Worm (Caenorhabditis elegans) whole organism, midembryonic: ENCODE results near the gene cyp-25A3.
A peak's percentile ranks its signal among the peaks of the same experiment; 100 is the strongest.

Experiments
- T22C8.4 ChIP-seq: fragments of 200-800 bp; sonication (Bioruptor generic); IDR thresholded peaks from 2 replicates; pipeline ENCODE4 v1.3.6; 2022; ENCODE audit warnings: missing genetic modification characterization, missing compliant biosample characterization
- cog-1 ChIP-seq: sonication (generic microtip); optimal IDR thresholded peaks from 2 replicates; lab custom pipeline; 2016; ENCODE audit warnings: missing genetic modification characterization, missing compliant biosample characterization

- peak; percentile 96 for TF ChIP-seq T22C8.4 (GFP tag; lab: Robert Waterston, UW)
- TF ChIP-seq cog-1 (tag; lab: Kevin White, UChicago): peak; percentile 100
These were observed 27.9 kb upstream of the cyp-25A3 start, which contains the start of gene rpl-3 for ce11 chrIII:3867378-3867904.
